Fruit fly (Drosophila melanogaster): Measurements from ENCODE around the gene mRpS22.

mRpS22 gene

DNA sequence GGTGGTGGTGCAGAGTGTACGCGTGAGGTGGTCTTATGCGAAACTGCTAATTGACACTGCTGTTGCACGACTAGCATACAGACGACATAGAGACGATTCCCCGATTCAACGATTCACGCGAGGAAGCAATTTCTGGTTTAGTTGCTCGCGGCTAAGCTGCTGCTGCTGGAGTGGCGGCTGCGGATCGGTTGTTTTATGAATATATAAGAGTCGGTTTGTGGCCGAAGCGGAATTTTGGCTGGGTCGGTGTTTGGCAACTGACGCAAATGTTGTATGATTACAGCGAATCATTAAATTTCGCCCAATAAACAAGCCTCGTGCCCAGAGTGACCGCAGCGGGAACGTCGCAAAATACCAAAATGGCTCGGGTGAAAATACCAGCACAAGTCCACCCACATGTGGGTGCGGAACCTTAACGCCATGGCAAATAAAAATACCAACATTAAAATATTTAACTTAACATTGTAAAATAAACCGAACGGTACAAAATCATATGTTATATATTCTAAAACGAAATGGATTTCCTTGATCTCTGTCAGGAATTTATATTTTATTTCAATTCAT is 31.1 kb downstream of the mRpS22 start, which contains the start of gene mfrn (continued):
- TF ChIP-seq CG11723 (GFP tag; optimal IDR thresholded peaks at IDR 0.05): no peak
- TF ChIP-seq CG16813 (GFP tag; IDR thresholded peaks at IDR 0.05; ENCODE audit: partially characterized antibody): no peak
- TF ChIP-seq tap (tag; optimal IDR thresholded peaks at IDR 0.05): no peak
- peak; percentile 29; the same call in 1 of the 3 replicates for TF ChIP-seq CG34224 (GFP tag; IDR thresholded peaks at IDR 0.05; ENCODE audit: partially characterized antibody)
- no peak for TF ChIP-seq Hsf (GFP tag; optimal IDR thresholded peaks at IDR 0.05)
- TF ChIP-seq CG11247 (GFP tag; IDR thresholded peaks at IDR 0.05): no peak
- TF ChIP-seq CG17385 (GFP tag; optimal IDR thresholded peaks at IDR 0.05): no peak
- peak; percentile 57 for TF ChIP-seq YL-1 (GFP tag; optimal IDR thresholded peaks at IDR 0.05)
- no peak for TF ChIP-seq Hr78 (GFP tag; optimal IDR thresholded peaks at IDR 0.05)
- TF ChIP-seq Mrtf (GFP tag; IDR thresholded peaks at IDR 0.05): no peak
- TF ChIP-seq Atf-2 (GFP tag; optimal IDR thresholded peaks at IDR 0.05): no peak
- no peak for TF ChIP-seq BtbVII (GFP tag; optimal IDR thresholded peaks at IDR 0.05)
- TF ChIP-seq MESR4 (GFP tag; optimal IDR thresholded peaks at IDR 0.05): peak; percentile 74
- TF ChIP-seq ap (GFP tag; IDR thresholded peaks at IDR 0.05): no peak
- no peak for TF ChIP-seq nmo (GFP tag; optimal IDR thresholded peaks at IDR 0.05)
- TF ChIP-seq salm (tag; optimal IDR thresholded peaks at IDR 0.05): no peak
- TF ChIP-seq ewg (GFP tag; optimal IDR thresholded peaks at IDR 0.05): no peak
- TF ChIP-seq CG4854 (GFP tag; optimal IDR thresholded peaks at IDR 0.05): no peak
- no peak for TF ChIP-seq Stat92E (GFP tag; optimal IDR thresholded peaks at IDR 0.05)
- TF ChIP-seq Jarid2 (GFP tag; optimal IDR thresholded peaks at IDR 0.05): peak; percentile 22
- no peak for TF ChIP-seq Elba2 (GFP tag; optimal IDR thresholded peaks at IDR 0.05)
- no peak for TF ChIP-seq pnt (GFP tag; optimal IDR thresholded peaks at IDR 0.05)
- TF ChIP-seq CG1832 (GFP tag; optimal IDR thresholded peaks at IDR 0.05): no peak
- TF ChIP-seq CG10267 (tag; optimal IDR thresholded peaks at IDR 0.05): no peak
- TF ChIP-seq Lpt (GFP tag; optimal IDR thresholded peaks at IDR 0.05): no peak
- peak; percentile 62 for TF ChIP-seq dm (GFP tag; optimal IDR thresholded peaks at IDR 0.05)
- no peak for TF ChIP-seq gcm (GFP tag; optimal IDR thresholded peaks at IDR 0.05)
- TF ChIP-seq amos (GFP tag; IDR thresholded peaks at IDR 0.05; ENCODE audit: partially characterized antibody): peak; percentile 26; the same call in 1 of the 2 replicates
- no peak for TF ChIP-seq gsb (GFP tag; IDR thresholded peaks at IDR 0.05)
- TF ChIP-seq jigr1 (GFP tag; IDR thresholded peaks at IDR 0.05): no peak; the same call in 2 of the 3 replicates
- no peak for TF ChIP-seq chif (GFP tag; optimal IDR thresholded peaks at IDR 0.05)
- peak; percentile 46 for TF ChIP-seq CG4617 (GFP tag; optimal IDR thresholded peaks at IDR 0.05; ENCODE audit: borderline replicate concordance)
- no peak for TF ChIP-seq pb (GFP tag; optimal IDR thresholded peaks at IDR 0.05)
- no peak for TF ChIP-seq bowl (GFP tag; IDR thresholded peaks at IDR 0.05)
- no peak for TF ChIP-seq yki (optimal IDR thresholded peaks at IDR 0.05)
- TF ChIP-seq jumu (GFP tag; optimal IDR thresholded peaks at IDR 0.05): no peak
- peak; percentile 68 for TF ChIP-seq pzg (GFP tag; optimal IDR thresholded peaks at IDR 0.05)
- no peak for TF ChIP-seq Ravus (GFP tag; IDR thresholded peaks at IDR 0.05)
- TF ChIP-seq tio (GFP tag; optimal IDR thresholded peaks at IDR 0.05): no peak
- no peak for TF ChIP-seq dmrt99B (tag; optimal IDR thresholded peaks at IDR 0.05)
- TF ChIP-seq CG4707 (GFP tag; optimal IDR thresholded peaks at IDR 0.05): no peak
- TF ChIP-seq Dip2 (GFP tag; IDR thresholded peaks at IDR 0.05): no peak
- TF ChIP-seq nerfin-2 (GFP tag; IDR thresholded peaks at IDR 0.05; ENCODE audit: partially characterized antibody): 0 out of 2 replicates have a peak, but pooled peaks have one; percentile 20
- TF ChIP-seq Aef1 (GFP tag; IDR thresholded peaks at IDR 0.05): no peak
- TF ChIP-seq CG8478 (optimal IDR thresholded peaks at IDR 0.05): no peak
- no peak for TF ChIP-seq CG17829 (tag; optimal IDR thresholded peaks at IDR 0.05)
- no peak for TF ChIP-seq pho (GFP tag; optimal IDR thresholded peaks at IDR 0.05)
- TF ChIP-seq run (tag; optimal IDR thresholded peaks at IDR 0.05): no peak
- TF ChIP-seq sens (GFP tag): no peak
- TF ChIP-seq inv (GFP tag; IDR thresholded peaks at IDR 0.05; ENCODE audit: partially characterized antibody): peak; percentile 19; the same call in 1 of the 2 replicates
- TF ChIP-seq CG17612 (GFP tag; IDR thresholded peaks at IDR 0.05): no peak

All from whole organism, embryonic.